Worm (Caenorhabditis elegans) whole organism, late embryonic: ENCODE measurements around the gene iars-1.
A peak's percentile ranks its signal among the peaks of the same experiment; 100 is the strongest.

Experiments used
- F13H6.1 ChIP-seq: sonication (generic microtip); optimal IDR thresholded peaks from 2 replicates; lab custom pipeline; 2016; ENCODE audit warnings: missing genetic modification characterization, missing compliant biosample characterization
- ceh-19 ChIP-seq: fragments of 200-800 bp; sonication (Bioruptor generic); optimal IDR thresholded peaks from 2 replicates; lab custom pipeline; 2018; ENCODE audit warnings: mild to moderate bottlenecking, missing genetic modification characterization, missing compliant biosample characterization
- fkh-6 ChIP-seq: sonication (generic microtip); optimal IDR thresholded peaks from 2 replicates; lab custom pipeline; 2016; ENCODE audit warnings: missing genetic modification characterization, missing compliant biosample characterization
- nfya-1 ChIP-seq: sonication (generic microtip); optimal IDR thresholded peaks from 2 replicates; lab custom pipeline; 2017; ENCODE audit warnings: missing genetic modification characterization, mild to moderate bottlenecking, missing compliant biosample characterization, antibody characterized with exemption, moderate library complexity
- nhr-11 ChIP-seq: fragments of 150-350 bp; optimal IDR thresholded peaks from 2 replicates; lab custom pipeline; 2014; ENCODE audit warnings: missing biosample characterization, missing genetic modification characterization
- npax-4 ChIP-seq: sonication (generic microtip); optimal IDR thresholded peaks from 2 replicates; lab custom pipeline; 2016; ENCODE audit warnings: missing genetic modification characterization, missing compliant biosample characterization
- odd-2 ChIP-seq: sonication (generic microtip); optimal IDR thresholded peaks from 2 replicates; lab custom pipeline; 2017; ENCODE audit warnings: antibody characterized with exemption, mild to moderate bottlenecking, missing genetic modification characterization, missing compliant biosample characterization
- pros-1 ChIP-seq: fragments of 150-350 bp; optimal IDR thresholded peaks from 2 replicates; lab custom pipeline; 2014; ENCODE audit warnings: missing biosample characterization, missing genetic modification reagents, missing genetic modification characterization
- sox-4 ChIP-seq: sonication (generic microtip); optimal IDR thresholded peaks from 2 replicates; lab custom pipeline; 2017; ENCODE audit warnings: mild to moderate bottlenecking, missing genetic modification characterization, inconsistent platforms, missing compliant biosample characterization
- tbx-2 ChIP-seq: sonication (generic microtip); optimal IDR thresholded peaks from 2 replicates; lab custom pipeline; 2016; ENCODE audit warnings: missing genetic modification characterization, missing compliant biosample characterization
- ttx-3 ChIP-seq: sonication (generic microtip); optimal IDR thresholded peaks from 2 replicates; lab custom pipeline; 2016; ENCODE audit warnings: missing genetic modification reagents, missing genetic modification characterization, missing compliant biosample characterization
- unc-55 ChIP-seq: sonication (generic microtip); optimal IDR thresholded peaks from 2 replicates; lab custom pipeline; 2017; ENCODE audit warnings: missing biosample characterization, missing genetic modification reagents, missing genetic modification characterization

DNA sequence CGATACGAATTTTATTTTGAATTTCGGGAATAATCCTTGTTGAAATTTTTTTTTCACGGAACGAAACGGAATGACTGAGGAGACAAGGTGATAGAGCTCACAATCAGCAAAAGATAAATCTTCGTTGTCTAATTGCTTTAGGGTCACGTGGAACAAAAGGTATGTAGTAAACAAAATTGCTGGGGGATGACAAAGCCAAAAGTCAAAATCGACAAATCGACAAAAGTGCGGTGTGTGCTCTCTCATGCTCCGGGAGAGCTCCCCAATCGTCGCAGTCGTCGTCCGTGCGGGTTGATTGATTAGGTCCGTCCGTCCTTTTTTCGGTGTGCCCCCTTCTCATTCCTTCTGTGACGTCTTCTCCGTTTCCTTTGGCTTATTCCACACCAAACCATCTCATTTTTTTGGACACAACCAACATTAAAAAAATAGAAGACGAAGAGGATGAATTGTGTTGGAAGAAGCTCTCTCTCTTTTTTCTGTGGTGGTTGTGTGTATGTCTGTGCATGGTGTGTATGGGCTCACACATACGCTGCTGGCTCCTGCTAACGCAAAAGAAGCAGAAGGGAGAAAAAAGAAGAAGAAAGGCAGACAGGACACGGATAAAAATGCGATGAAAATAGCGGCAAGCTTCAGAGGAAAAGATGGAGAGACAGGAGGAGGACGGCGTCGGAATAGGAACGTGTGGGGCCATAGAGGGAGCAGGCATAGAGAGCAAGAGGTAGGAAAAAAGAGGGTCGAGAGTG is 26.6 kb upstream of the iars-1 start:
- TF ChIP-seq odd-2 (tag; lab: Kevin White, UChicago) = no peak
- TF ChIP-seq ttx-3 (tag; lab: Kevin White, UChicago) = no peak
- peak; percentile 35 for TF ChIP-seq sox-4 (tag; lab: Kevin White, UChicago)
- no peak for TF ChIP-seq ceh-19 (GFP tag; lab: Kevin White, UChicago)
- TF ChIP-seq tbx-2 (tag; lab: Kevin White, UChicago) = no peak
- no peak for TF ChIP-seq fkh-6
- no peak for TF ChIP-seq npax-4 (tag; lab: Kevin White, UChicago)
- no peak for TF ChIP-seq unc-55
- no peak for TF ChIP-seq pros-1
- TF ChIP-seq nhr-11 = no peak
- TF ChIP-seq F13H6.1 (tag; lab: Kevin White, UChicago) = no peak
- TF ChIP-seq nfya-1 (tag; lab: Kevin White, UChicago) = peak; percentile 63
